Fruit fly (Drosophila melanogaster): ENCODE measurements around the gene CG2964.

The CG2964 gene

dm6 chr2L:2862621-2862962 is 50.4 kb downstream of the CG2964 start:
- no peak for TF ChIP-seq insv (optimal IDR thresholded peaks at IDR 0.05)
- TF ChIP-seq Myc (optimal IDR thresholded peaks at IDR 0.05): no peak
- TF ChIP-seq ttk (optimal IDR thresholded peaks at IDR 0.05): no peak
- TF ChIP-seq Sin3A (optimal IDR thresholded peaks at IDR 0.05): no peak
- TF ChIP-seq psq (optimal IDR thresholded peaks at IDR 0.05): no peak
- TF ChIP-seq h (optimal IDR thresholded peaks at IDR 0.05): no peak
